Worm (Caenorhabditis elegans) whole organism, L1 larva: Measurements from ENCODE around the gene Y26E6A.3.
A peak's percentile ranks its signal among the peaks of the same experiment; 100 is the strongest.

Source experiments
- C04F5.9 ChIP-seq: sonication (generic microtip); optimal IDR thresholded peaks from 2 replicates; lab custom pipeline; 2016; ENCODE audit warnings: missing genetic modification characterization, missing compliant biosample characterization
- C34B4.2 ChIP-seq: sonication (generic microtip); optimal IDR thresholded peaks from 2 replicates; lab custom pipeline; 2017; ENCODE audit warnings: mild to moderate bottlenecking, missing genetic modification characterization, missing compliant biosample characterization
- aly-2 ChIP-seq: fragments of 150-350 bp; optimal IDR thresholded peaks from 2 replicates; lab custom pipeline; 2014; ENCODE audit warnings: missing biosample characterization, missing genetic modification characterization
- blmp-1 ChIP-seq: fragments of 150-350 bp; optimal IDR thresholded peaks from 2 replicates; lab custom pipeline; 2014; ENCODE audit warnings: missing biosample characterization, missing genetic modification characterization
- ceh-63 ChIP-seq: fragments of 200-800 bp; sonication (Bioruptor generic); optimal IDR thresholded peaks from 2 replicates; lab custom pipeline; 2018; ENCODE audit warnings: mild to moderate bottlenecking, missing genetic modification characterization, missing compliant biosample characterization
- ceh-82 ChIP-seq, 3 experiments: fragments of 150-350 bp in 1 of 3; sonication (generic microtip) in 2 of 3; optimal IDR thresholded peaks; 2 replicates each; lab custom pipeline; 2014 to 2017; ENCODE audit warnings: missing biosample characterization in 3 of 3, missing genetic modification characterization in 3 of 3
- ceh-88 ChIP-seq: fragments of 200-800 bp; sonication (Bioruptor generic); IDR thresholded peaks from 2 replicates; pipeline ENCODE4 v1.3.6; 2022; ENCODE audit warnings: missing genetic modification characterization, missing compliant biosample characterization
- dsc-1 ChIP-seq: sonication (generic microtip); optimal IDR thresholded peaks from 2 replicates; lab custom pipeline; 2016; ENCODE audit warnings: mild to moderate bottlenecking, missing genetic modification characterization, missing compliant biosample characterization
- efl-1 ChIP-seq, 4 experiments: fragments of 150-350 bp; optimal IDR thresholded peaks in 3 of 4; peaks in 1 of 4; 1 replicate in 1 of 4; 2 replicates in 3 of 4; lab custom pipeline; 2014; ENCODE audit warnings: missing biosample characterization in 2 of 4, missing genetic modification characterization in 2 of 4, missing genetic modification reagents in 2 of 4
- egl-13 ChIP-seq: sonication (generic microtip); optimal IDR thresholded peaks from 2 replicates; lab custom pipeline; 2016; ENCODE audit warnings: missing genotype, missing genetic modification reagents, missing genetic modification characterization, missing compliant biosample characterization
- egl-27 ChIP-seq, 2 experiments: fragments of 150-350 bp in 1 of 2; sonication (generic microtip); optimal IDR thresholded peaks; 3 replicates each; lab custom pipeline; 2017 to 2018; ENCODE audit warnings: missing biosample characterization in 2 of 2, missing genetic modification characterization in 2 of 2, missing genetic modification reagents in 2 of 2
- elt-3 ChIP-seq, 6 experiments: fragments of 150-350 bp in 1 of 6; sonication (generic microtip); optimal IDR thresholded peaks; 2 replicates each; lab custom pipeline; 2017 to 2018; ENCODE audit warnings: missing biosample characterization in 6 of 6, missing genetic modification characterization in 6 of 6, inconsistent platforms in 1 of 6
- fkh-10 ChIP-seq: sonication (generic microtip); optimal IDR thresholded peaks from 2 replicates; lab custom pipeline; 2017; ENCODE audit warnings: missing biosample characterization, missing genetic modification reagents, missing genetic modification characterization
- fkh-8 ChIP-seq: sonication (generic microtip); optimal IDR thresholded peaks from 2 replicates; lab custom pipeline; 2016; ENCODE audit warnings: mild to moderate bottlenecking, missing genetic modification characterization, missing compliant biosample characterization
- lin-14 ChIP-seq: fragments of 200-800 bp; sonication (Bioruptor generic); optimal IDR thresholded peaks from 2 replicates; lab custom pipeline; 2018; ENCODE audit warnings: mild to moderate bottlenecking, missing genetic modification characterization, moderate library complexity, missing compliant biosample characterization
- lin-15B ChIP-seq: fragments of 150-350 bp; sonication (generic microtip); optimal IDR thresholded peaks from 3 replicates; lab custom pipeline; 2014; ENCODE audit warnings: missing biosample characterization, missing genetic modification characterization
- lin-35 ChIP-seq, 2 experiments: fragments of 150-350 bp; optimal IDR thresholded peaks; 2 replicates each; lab custom pipeline; 2014; ENCODE audit warnings: missing biosample characterization in 2 of 2, missing genetic modification characterization in 2 of 2, missing genetic modification reagents in 2 of 2
- lir-3 ChIP-seq: sonication (generic microtip); optimal IDR thresholded peaks from 2 replicates; lab custom pipeline; 2016; ENCODE audit warnings: mild to moderate bottlenecking, missing genetic modification characterization, moderate library complexity, missing compliant biosample characterization; ENCODE audit not compliant: poor library complexity
- lsy-2 ChIP-seq, 2 experiments: fragments of 150-350 bp; optimal IDR thresholded peaks; 2 replicates each; lab custom pipeline; 2014; ENCODE audit warnings: missing biosample characterization in 2 of 2, missing genetic modification characterization in 2 of 2
- mdl-1 ChIP-seq, 2 experiments: fragments of 150-350 bp; optimal IDR thresholded peaks; 2 replicates each; lab custom pipeline; 2014 to 2017; ENCODE audit warnings: missing biosample characterization in 2 of 2, missing genetic modification characterization in 2 of 2, inconsistent platforms in 1 of 2
- mep-1 ChIP-seq: fragments of 150-350 bp; optimal IDR thresholded peaks from 2 replicates; lab custom pipeline; 2014; ENCODE audit warnings: missing biosample characterization, missing genetic modification characterization
- nhr-20 ChIP-seq: sonication (generic microtip); optimal IDR thresholded peaks from 2 replicates; lab custom pipeline; 2016; ENCODE audit warnings: mild to moderate bottlenecking, missing genetic modification characterization, missing compliant biosample characterization
- nhr-47 ChIP-seq: sonication (generic microtip); optimal IDR thresholded peaks from 2 replicates; lab custom pipeline; 2016; ENCODE audit warnings: mild to moderate bottlenecking, missing genetic modification characterization, moderate library complexity, missing compliant biosample characterization
- nhr-71 ChIP-seq: sonication (generic microtip); optimal IDR thresholded peaks from 2 replicates; lab custom pipeline; 2016; ENCODE audit warnings: mild to moderate bottlenecking, missing genetic modification characterization, moderate library complexity, missing compliant biosample characterization
- nhr-85 ChIP-seq: sonication (generic microtip); peaks from one replicate; lab custom pipeline; 2016; ENCODE audit warnings: missing genetic modification characterization, inconsistent platforms, missing compliant biosample characterization
- pax-3 ChIP-seq: fragments of 200-800 bp; sonication (Bioruptor generic); optimal IDR thresholded peaks from 2 replicates; lab custom pipeline; 2018; ENCODE audit warnings: mild to moderate bottlenecking, missing genetic modification characterization, moderate library complexity, missing compliant biosample characterization
- rnt-1 ChIP-seq: sonication (generic microtip); optimal IDR thresholded peaks from 2 replicates; lab custom pipeline; 2016; ENCODE audit warnings: mild to moderate bottlenecking, missing genetic modification characterization, moderate library complexity, missing compliant biosample characterization
- skn-1 ChIP-seq: fragments of 150-350 bp; optimal IDR thresholded peaks from 2 replicates; lab custom pipeline; 2014; ENCODE audit warnings: missing biosample characterization, missing genetic modification characterization
- snpc-4 ChIP-seq: fragments of 150-350 bp; optimal IDR thresholded peaks from 2 replicates; lab custom pipeline; 2014; ENCODE audit warnings: missing biosample characterization, missing genetic modification characterization
- snu-23 ChIP-seq: sonication (generic microtip); optimal IDR thresholded peaks from 2 replicates; lab custom pipeline; 2016; ENCODE audit warnings: missing genetic modification characterization, missing compliant biosample characterization
- swsn-7 ChIP-seq: sonication (generic microtip); optimal IDR thresholded peaks from 2 replicates; lab custom pipeline; 2016; ENCODE audit warnings: missing genetic modification characterization, missing compliant biosample characterization
- tbx-2 ChIP-seq: sonication (generic microtip); optimal IDR thresholded peaks from 2 replicates; lab custom pipeline; 2016; ENCODE audit warnings: missing genetic modification characterization, missing compliant biosample characterization
- unc-30 ChIP-seq: sonication (generic microtip); optimal IDR thresholded peaks from 2 replicates; lab custom pipeline; 2017; ENCODE audit warnings: missing biosample characterization, missing genetic modification characterization
- xbp-1 ChIP-seq: sonication (generic microtip); optimal IDR thresholded peaks from 2 replicates; lab custom pipeline; 2016; ENCODE audit warnings: missing genetic modification characterization, missing compliant biosample characterization

Y26E6A.3 gene

DNA sequence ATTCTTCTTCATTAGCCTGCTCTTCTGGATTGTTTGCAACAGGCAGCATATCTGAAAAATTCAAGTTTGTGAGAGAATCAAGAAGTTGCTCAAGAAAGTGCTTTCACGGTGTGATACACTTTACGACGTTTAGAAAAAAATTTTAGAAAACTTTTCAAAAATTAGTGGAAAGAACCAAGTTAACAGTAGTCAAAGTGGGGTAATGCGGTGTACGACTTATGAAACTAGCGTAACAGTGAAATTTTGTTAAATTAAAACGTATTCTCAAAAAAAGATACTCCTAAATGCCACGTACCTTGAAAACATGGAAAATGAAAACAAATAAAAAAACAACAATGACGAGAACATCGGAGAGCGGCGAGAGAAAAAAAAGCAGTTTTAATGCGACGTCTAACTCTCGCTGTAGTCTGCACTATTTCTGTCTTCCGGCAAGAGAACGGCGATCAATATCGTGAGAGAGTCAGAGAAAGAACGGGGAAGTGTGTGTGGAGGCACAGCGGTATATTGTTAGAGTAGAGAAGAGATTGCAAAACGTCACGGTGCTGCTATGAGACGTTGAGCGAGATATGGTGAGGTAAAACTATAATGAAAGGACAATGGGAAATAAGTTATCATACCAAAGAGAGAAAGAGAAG is 7.5 kb upstream of the Y26E6A.3 start, which contains the start of gene ekl-5:
ekl-5 (minus strand) TSS at position 51 of the 635 bp plus-strand sequence.
- peak; percentile 78 for TF ChIP-seq nhr-85 (tag; lab: Kevin White, UChicago)
- peak; percentile 47 for TF ChIP-seq swsn-7 (tag; lab: Kevin White, UChicago)
- peak; percentile 9 for TF ChIP-seq fkh-8
- TF ChIP-seq xbp-1 (tag; lab: Kevin White, UChicago), result peak; percentile 39
- TF ChIP-seq nhr-71 (tag; lab: Kevin White, UChicago), result peak; percentile 66
- TF ChIP-seq skn-1 (tag; lab: Kevin White, UChicago), result peak; percentile 52
- TF ChIP-seq nhr-20 (tag; lab: Kevin White, UChicago), result peak; percentile 59
- TF ChIP-seq rnt-1 (tag; lab: Kevin White, UChicago), result peak; percentile 65
- TF ChIP-seq lir-3 (tag; lab: Kevin White, UChicago), result no peak
- peak; percentile 21 to 55 for TF ChIP-seq lin-35 (GFP tag; optimal IDR thresholded peaks at IDR 0.05; lab: Kevin White, UChicago)
- TF ChIP-seq C04F5.9 (tag; lab: Kevin White, UChicago), result no peak
- no peak for TF ChIP-seq fkh-10
- peak; percentile 74 for TF ChIP-seq snu-23
- peak; percentile 63 for TF ChIP-seq blmp-1 (tag; lab: Kevin White, UChicago)
- peak in 1 of 3 experiments; percentile 39 for TF ChIP-seq ceh-82 (tag; optimal IDR thresholded peaks at IDR 0.05; lab: Kevin White, UChicago)
- TF ChIP-seq lin-14, result peak; percentile 98
- peak; percentile 74 for TF ChIP-seq mep-1 (tag; lab: Kevin White, UChicago)
- TF ChIP-seq unc-30 (tag; lab: Kevin White, UChicago), result no peak
- no peak for TF ChIP-seq aly-2 (tag; lab: Kevin White, UChicago)
- TF ChIP-seq nhr-47 (tag; lab: Kevin White, UChicago), result peak; percentile 50
- peak; percentile 33 to 56 for TF ChIP-seq efl-1 (optimal IDR thresholded peaks at IDR 0.05; lab: Kevin White, UChicago)
- no peak for TF ChIP-seq efl-1 (GFP tag; optimal IDR thresholded peaks at IDR 0.05 in 1 of 2; lab: Kevin White, UChicago)
- no peak for TF ChIP-seq ceh-88 (GFP tag; lab: Robert Waterston, UW)
- TF ChIP-seq lsy-2 (tag; optimal IDR thresholded peaks at IDR 0.05; lab: Kevin White, UChicago), result peak in 1 of 2 experiments; percentile 55
- TF ChIP-seq mdl-1 (tag; optimal IDR thresholded peaks at IDR 0.05; lab: Kevin White, UChicago), result peak in 1 of 2 experiments; percentile 43
- TF ChIP-seq elt-3 (tag; optimal IDR thresholded peaks at IDR 0.05; lab: Kevin White, UChicago), result peak in 3 of 6 experiments; percentile 24 to 99 (median 84)
- peak; percentile 43 for TF ChIP-seq tbx-2
- peak; percentile 5 for TF ChIP-seq dsc-1 (tag; lab: Kevin White, UChicago)

ce11 chrX:13914289-13914688 is 4.5 kb upstream of the Y26E6A.3 start, which contains the start of gene Y26E6A.2:
Y26E6A.2 (minus strand) TSS chrX:13914389.
- TF ChIP-seq egl-13 (tag; lab: Kevin White, UChicago) (no peak), lin-14 (peak; percentile 50), C34B4.2 (no peak)
- TF ChIP-seq, all 84 proteins: peak for 1

ce11 chrX:13913641-13914040 is 3.9 kb upstream of the Y26E6A.3 start:
- peak; percentile 48 for TF ChIP-seq lin-14
- TF ChIP-seq xbp-1 (tag; lab: Kevin White, UChicago), result no peak
- peak; percentile 52 for TF ChIP-seq dsc-1 (tag; lab: Kevin White, UChicago)
- no peak for TF ChIP-seq lin-15B (tag; lab: Kevin White, UChicago)
- peak; percentile 4 for TF ChIP-seq pax-3 (tag; lab: Kevin White, UChicago)
- TF ChIP-seq egl-27 (tag; optimal IDR thresholded peaks at IDR 0.05; lab: Kevin White, UChicago), result no peak
- TF ChIP-seq egl-13 (tag; lab: Kevin White, UChicago), result peak; percentile 7
- no peak for TF ChIP-seq snpc-4 (tag; lab: Kevin White, UChicago)
- TF ChIP-seq nhr-71 (tag; lab: Kevin White, UChicago), result peak; percentile 45
- peak; percentile 24 for TF ChIP-seq unc-30 (tag; lab: Kevin White, UChicago)
- TF ChIP-seq elt-3 (tag; optimal IDR thresholded peaks at IDR 0.05; lab: Kevin White, UChicago), result no peak
- no peak for TF ChIP-seq aly-2 (tag; lab: Kevin White, UChicago)
- peak; percentile 84 for TF ChIP-seq fkh-8
- TF ChIP-seq skn-1 (tag; lab: Kevin White, UChicago), result no peak
- TF ChIP-seq ceh-63 (GFP tag; lab: Kevin White, UChicago), result no peak
- peak; percentile 47 for TF ChIP-seq fkh-10
- TF ChIP-seq swsn-7 (tag; lab: Kevin White, UChicago), result peak; percentile 30
- peak; percentile 40 for TF ChIP-seq nhr-47 (tag; lab: Kevin White, UChicago)
